Fruit fly (Drosophila melanogaster) whole organism, wandering third instar larva: ENCODE results near the gene CCT6.

ENCODE experiments used
- Abd-B ChIP-seq: fragments of >200 bp; optimal IDR thresholded peaks from 2 replicates; lab custom pipeline; 2017; ENCODE audit warnings: missing biosample characterization, missing genetic modification characterization
- CG32264 ChIP-seq: fragments of 200-800 bp; sonication (Bioruptor generic); optimal IDR thresholded peaks from 2 replicates; lab custom pipeline; 2016; ENCODE audit warnings: missing biosample characterization, missing genetic modification characterization
- CG9705 ChIP-seq: fragments of 200-800 bp; sonication (Bioruptor generic); optimal IDR thresholded peaks from 2 replicates; lab custom pipeline; 2018; ENCODE audit warnings: missing biosample characterization, mild to moderate bottlenecking, missing genetic modification characterization
- CrebA ChIP-seq: fragments of 200-800 bp; sonication (Bioruptor generic); optimal IDR thresholded peaks from 2 replicates; lab custom pipeline; 2016; ENCODE audit warnings: missing biosample characterization, mild to moderate bottlenecking, missing genetic modification characterization, borderline replicate concordance
- Dfd ChIP-seq: fragments of >200 bp; optimal IDR thresholded peaks from 2 replicates; lab custom pipeline; 2017; ENCODE audit warnings: missing biosample characterization, missing genetic modification characterization
- Dif ChIP-seq: fragments of 200-275, 200-300 bp; sonication (Bioruptor generic); optimal IDR thresholded peaks from 2 replicates; lab custom pipeline; 2018; ENCODE audit warnings: missing biosample characterization, missing genetic modification characterization; ENCODE audit not compliant: partially characterized antibody
- GATAd ChIP-seq: sonication (Bioruptor generic); optimal IDR thresholded peaks from 2 replicates; lab custom pipeline; 2016; ENCODE audit warnings: missing biosample characterization, missing genetic modification characterization
- HLH106 ChIP-seq: fragments of 200-800 bp; optimal IDR thresholded peaks from 3 replicates; lab custom pipeline; 2019; ENCODE audit warnings: missing biosample characterization, mild to moderate bottlenecking, missing genetic modification characterization, moderate library complexity
- Hnf4 ChIP-seq: fragments of 200-800 bp; sonication (Bioruptor generic); optimal IDR thresholded peaks from 2 replicates; lab custom pipeline; 2016; ENCODE audit warnings: missing biosample characterization, mild to moderate bottlenecking, missing genetic modification characterization
- Hr78 ChIP-seq: fragments of >200 bp; optimal IDR thresholded peaks from 2 replicates; lab custom pipeline; 2017; ENCODE audit warnings: missing biosample characterization, missing genetic modification characterization
- Jra ChIP-seq: sonication (Bioruptor generic); optimal IDR thresholded peaks from 2 replicates; lab custom pipeline; 2016; ENCODE audit warnings: missing biosample characterization, missing genetic modification characterization
- Mio ChIP-seq: sonication (Bioruptor generic); optimal IDR thresholded peaks from 2 replicates; lab custom pipeline; 2016; ENCODE audit warnings: missing biosample characterization, missing genetic modification characterization
- Myc ChIP-seq: fragments of >200 bp; optimal IDR thresholded peaks from 2 replicates; lab custom pipeline; 2017
- OdsH ChIP-seq: fragments of 200-800 bp; sonication (Bioruptor generic); optimal IDR thresholded peaks from 2 replicates; lab custom pipeline; 2016; ENCODE audit warnings: missing biosample characterization, mild to moderate bottlenecking, missing genetic modification characterization
- Rel ChIP-seq, 2 experiments: fragments of 200-800 bp; sonication (Bioruptor generic) in 1 of 2; optimal IDR thresholded peaks; 2 replicates in 1 of 2; 3 replicates in 1 of 2; lab custom pipeline; 2016 to 2019; ENCODE audit warnings: mild to moderate bottlenecking in 2 of 2, missing biosample characterization in 2 of 2, missing genetic modification characterization in 2 of 2, moderate library complexity in 1 of 2
- Sp1 ChIP-seq: fragments of 200-800 bp; sonication (Bioruptor generic); optimal IDR thresholded peaks from 3 replicates; lab custom pipeline; 2019; ENCODE audit warnings: missing biosample characterization, mild to moderate bottlenecking, missing genetic modification characterization, moderate library complexity
- br ChIP-seq: fragments of 200-800 bp; sonication (Bioruptor generic); optimal IDR thresholded peaks from 2 replicates; lab custom pipeline; 2016; ENCODE audit warnings: missing biosample characterization, missing genetic modification characterization
- dmrt93B ChIP-seq: fragments of 200-800 bp; sonication (Bioruptor generic); optimal IDR thresholded peaks from 2 replicates; lab custom pipeline; 2018; ENCODE audit warnings: missing biosample characterization, mild to moderate bottlenecking, missing genetic modification characterization
- dsf ChIP-seq: sonication (Bioruptor generic); optimal IDR thresholded peaks from 2 replicates; lab custom pipeline; 2016; ENCODE audit warnings: missing biosample characterization, missing genetic modification characterization, borderline replicate concordance
- ey ChIP-seq: fragments of 200-800 bp; sonication (Bioruptor generic); optimal IDR thresholded peaks from 2 replicates; lab custom pipeline; 2016; ENCODE audit warnings: missing biosample characterization, missing genetic modification characterization
- foxo ChIP-seq, 2 experiments: fragments of 200-800 bp; sonication (Bioruptor generic); optimal IDR thresholded peaks; 2 replicates in 1 of 2; 3 replicates in 1 of 2; lab custom pipeline; 2016 to 2017; ENCODE audit warnings: missing biosample characterization in 2 of 2, missing genetic modification characterization in 2 of 2
- fru ChIP-seq: fragments of 200-800 bp; sonication (Bioruptor generic); optimal IDR thresholded peaks from 3 replicates; lab custom pipeline; 2016; ENCODE audit warnings: missing biosample characterization, mild to moderate bottlenecking, missing genetic modification characterization
- h ChIP-seq: fragments of 200-800 bp; sonication (Bioruptor generic); optimal IDR thresholded peaks from 3 replicates; lab custom pipeline; 2016; ENCODE audit warnings: missing biosample characterization, mild to moderate bottlenecking, missing genetic modification characterization
- jim ChIP-seq: fragments of 175-275, 200-325 bp; sonication (Bioruptor generic); optimal IDR thresholded peaks from 2 replicates; lab custom pipeline; 2016; ENCODE audit warnings: missing biosample characterization, mild to moderate bottlenecking, missing genetic modification characterization
- pan ChIP-seq: fragments of >200 bp; optimal IDR thresholded peaks from 2 replicates; lab custom pipeline; 2017
- psq ChIP-seq: fragments of 200-800 bp; sonication (Bioruptor generic); optimal IDR thresholded peaks from 3 replicates; lab custom pipeline; 2017; ENCODE audit warnings: missing biosample characterization, mild to moderate bottlenecking, missing genetic modification characterization, moderate library complexity
- rgr ChIP-seq: fragments of 200-800 bp; sonication (Bioruptor generic); optimal IDR thresholded peaks from 3 replicates; lab custom pipeline; 2016; ENCODE audit warnings: missing biosample characterization, mild to moderate bottlenecking, missing genetic modification characterization
- sage ChIP-seq: fragments of 200-800 bp; sonication (Bioruptor generic); optimal IDR thresholded peaks from 2 replicates; lab custom pipeline; 2016; ENCODE audit warnings: missing biosample characterization, mild to moderate bottlenecking, missing genetic modification characterization
- sv ChIP-seq: fragments of 200-800 bp; sonication (Bioruptor generic); optimal IDR thresholded peaks from 3 replicates; lab custom pipeline; 2016; ENCODE audit warnings: missing biosample characterization, missing genetic modification characterization
- tai ChIP-seq: sonication (Bioruptor generic); optimal IDR thresholded peaks from 2 replicates; lab custom pipeline; 2016; ENCODE audit warnings: missing biosample characterization, missing genetic modification characterization
- usp ChIP-seq: fragments of >200 bp; optimal IDR thresholded peaks from 2 replicates; lab custom pipeline; 2017; ENCODE audit warnings: missing biosample characterization, missing genetic modification characterization
- woc ChIP-seq: sonication (Bioruptor generic); optimal IDR thresholded peaks from 2 replicates; lab custom pipeline; 2016; ENCODE audit warnings: missing biosample characterization, mild to moderate bottlenecking, missing genetic modification characterization

The CCT6 gene

DNA sequence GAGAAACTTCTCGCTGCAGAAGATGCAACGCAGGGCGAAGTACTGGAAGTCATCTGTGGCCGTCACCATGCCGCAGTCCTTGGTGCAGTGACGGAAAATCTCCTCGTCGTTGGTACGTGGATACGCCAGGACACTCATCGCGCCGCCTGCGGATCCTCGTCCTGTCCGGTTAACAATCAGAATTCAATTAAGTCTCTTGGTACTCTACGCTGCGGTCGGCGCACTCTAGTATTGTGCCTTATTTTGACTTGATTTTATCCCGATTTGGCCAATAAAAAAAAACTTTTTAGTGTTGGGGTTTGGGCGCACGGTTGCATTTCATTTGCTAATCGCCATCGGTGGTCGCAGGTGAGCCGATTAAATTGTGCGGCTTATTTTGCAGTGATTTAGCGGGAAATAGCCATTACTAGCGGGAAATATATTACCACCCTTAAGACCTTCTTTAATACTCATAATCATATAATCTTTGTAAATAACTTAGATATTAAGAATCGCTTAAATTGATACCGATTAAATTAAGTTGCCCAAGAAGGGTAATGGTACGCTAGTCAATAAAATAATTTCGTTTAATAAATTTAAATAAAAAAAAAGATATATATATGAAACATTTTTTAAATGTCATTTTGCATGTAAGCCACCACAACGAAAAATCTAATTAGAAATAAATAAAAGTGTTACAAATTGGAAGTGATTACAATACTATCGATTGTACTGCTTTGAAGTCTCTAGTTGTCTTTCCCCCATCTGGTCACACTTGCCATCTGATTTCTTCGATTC lies at the start of gene CCT6, which contains the start of gene CG8944:
Gene CCT6, plus strand, starts transcription at position 744 of the 777 bp plus-strand sequence.
Gene CG8944, minus strand, starts transcription at position 327 of the 777 bp plus-strand sequence.
- TF ChIP-seq jim (GFP tag; lab: Kevin White, UChicago) (no peak), Dif (GFP tag; lab: Kevin White, UChicago) (no peak), Jra (no peak), dsf (GFP tag; lab: Kevin White, UChicago) (no peak), Mio (no peak), h (no peak), woc (GFP tag; lab: Kevin White, UChicago) (peak; percentile 16), Sp1 (peak; percentile 4), Dfd (GFP tag; lab: Kevin White, UChicago) (no peak), Myc (lab: Kevin White, UChicago) (peak; percentile 74), psq (GFP tag; lab: Kevin White, UChicago) (peak; percentile 18), Hnf4 (GFP tag; lab: Kevin White, UChicago) (no peak), rgr (GFP tag; lab: Kevin White, UChicago) (no peak), sv (GFP tag; lab: Kevin White, UChicago) (no peak), Hr78 (no peak), CG9705 (GFP tag; lab: Kevin White, UChicago) (no peak), br (GFP tag; lab: Kevin White, UChicago) (no peak), HLH106 (tag; lab: Kevin White, UChicago) (peak; percentile 21), Rel (GFP tag; optimal IDR thresholded peaks at IDR 0.05; lab: Kevin White, UChicago) (no peak), Rel (tag; optimal IDR thresholded peaks at IDR 0.05; lab: Kevin White, UChicago) (peak; percentile 11)

DNA sequence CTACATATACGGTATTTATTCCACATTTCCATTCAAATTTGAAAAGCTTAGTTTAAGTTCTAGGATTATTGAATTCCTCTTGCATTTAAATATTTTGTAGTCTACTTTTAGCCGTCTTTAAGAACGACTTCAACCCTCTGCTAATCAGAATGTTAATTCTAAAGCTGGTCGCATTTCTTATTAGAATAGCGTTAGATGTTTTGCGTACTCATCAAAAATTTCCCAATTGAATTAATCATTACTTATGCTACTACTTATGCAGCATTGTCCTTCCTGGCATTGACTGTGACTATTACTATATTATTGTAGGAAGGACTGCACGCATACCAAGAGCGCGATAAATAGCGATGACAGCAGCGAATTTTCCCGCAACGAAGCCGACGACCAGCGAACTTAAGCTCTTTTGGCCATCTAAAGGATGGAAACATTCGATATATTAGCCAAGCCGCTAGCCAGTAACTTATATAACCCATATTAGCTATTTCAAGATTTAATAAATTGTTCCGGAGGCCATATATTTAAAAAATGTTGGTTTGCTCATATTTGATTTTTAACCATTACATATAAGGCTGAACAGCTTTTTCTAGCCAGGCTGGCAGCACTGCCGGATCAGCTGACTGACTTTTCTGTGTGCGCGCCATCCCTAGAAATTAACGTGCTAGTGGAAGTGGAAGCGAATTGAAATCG lies 49.5 kb upstream of the CCT6 start, which contains the start of gene CG8128:
Gene CG8128, plus strand, starts transcription at position 641 of the 687 bp plus-strand sequence.
- TF ChIP-seq usp (GFP tag; lab: Kevin White, UChicago) (no peak), Myc (lab: Kevin White, UChicago) (peak; percentile 93), GATAd (GFP tag; lab: Kevin White, UChicago) (no peak), woc (GFP tag; lab: Kevin White, UChicago) (peak; percentile 55), ey (GFP tag; lab: Kevin White, UChicago) (peak; percentile 14), sv (GFP tag; lab: Kevin White, UChicago) (no peak), HLH106 (tag; lab: Kevin White, UChicago) (peak; percentile 31), Abd-B (no peak)

dm6 chrX:15697581-15698208 lies 48.8 kb upstream of the CCT6 start:
- TF ChIP-seq CG32264 (GFP tag; lab: Kevin White, UChicago) (peak; percentile 20), rgr (GFP tag; lab: Kevin White, UChicago) (peak; percentile 92), br (GFP tag; lab: Kevin White, UChicago) (peak; percentile 70), CG9705 (GFP tag; lab: Kevin White, UChicago) (peak; percentile 70), ey (GFP tag; lab: Kevin White, UChicago) (peak; percentile 61), dmrt93B (peak; percentile 85), OdsH (GFP tag; lab: Kevin White, UChicago) (peak; percentile 84), woc (GFP tag; lab: Kevin White, UChicago) (peak; percentile 33), GATAd (GFP tag; lab: Kevin White, UChicago) (no peak), HLH106 (tag; lab: Kevin White, UChicago) (peak; percentile 88), Hnf4 (GFP tag; lab: Kevin White, UChicago) (peak; percentile 71), foxo (GFP tag; optimal IDR thresholded peaks at IDR 0.05; lab: Kevin White, UChicago) (peak in 1 of 2 experiments; percentile 95), Sp1 (peak; percentile 88), sage (GFP tag; lab: Kevin White, UChicago) (peak; percentile 74), pan (no peak), Myc (lab: Kevin White, UChicago) (peak; percentile 59), Mio (no peak), tai (GFP tag; lab: Kevin White, UChicago) (no peak), sv (GFP tag; lab: Kevin White, UChicago) (peak; percentile 77), fru (peak; percentile 87), Rel (GFP tag; optimal IDR thresholded peaks at IDR 0.05; lab: Kevin White, UChicago) (peak; percentile 69), Rel (tag; optimal IDR thresholded peaks at IDR 0.05; lab: Kevin White, UChicago) (peak; percentile 43), CrebA (GFP tag; lab: Kevin White, UChicago) (no peak), h (peak; percentile 90), Dfd (GFP tag; lab: Kevin White, UChicago) (no peak), Jra (peak; percentile 49), psq (GFP tag; lab: Kevin White, UChicago) (peak; percentile 73)
